Fruit fly (Drosophila melanogaster): Measurements from ENCODE around the gene CG6983.

The CG6983 gene

dm6 chr3L:8449202-8449799 lies at the start of gene CG6983:
CG6983 (minus strand) TSS chr3L:8449377.
- TF ChIP-seq ttk (optimal IDR thresholded peaks at IDR 0.05), result no peak

- TF ChIP-seq Myc (optimal IDR thresholded peaks at IDR 0.05) (no peak), ttk (optimal IDR thresholded peaks at IDR 0.05) (no peak), psq (optimal IDR thresholded peaks at IDR 0.05) (no peak), Sin3A (optimal IDR thresholded peaks at IDR 0.05) (no peak), insv (optimal IDR thresholded peaks at IDR 0.05) (no peak), h (optimal IDR thresholded peaks at IDR 0.05) (no peak)
These were observed 31.8 kb upstream of the CG6983 start for dm6 chr3L:8480944-8481343.

dm6 chr3L:8461229-8462004 lies 12.2 kb upstream of the CG6983 start:
- TF ChIP-seq psq (optimal IDR thresholded peaks at IDR 0.05) (no peak), h (optimal IDR thresholded peaks at IDR 0.05) (no peak), ttk (optimal IDR thresholded peaks at IDR 0.05) (no peak), Sin3A (optimal IDR thresholded peaks at IDR 0.05) (no peak), Myc (optimal IDR thresholded peaks at IDR 0.05) (no peak), insv (optimal IDR thresholded peaks at IDR 0.05) (no peak)

- no peak for TF ChIP-seq Myc (optimal IDR thresholded peaks at IDR 0.05)
- TF ChIP-seq psq (optimal IDR thresholded peaks at IDR 0.05), result no peak
- no peak for TF ChIP-seq ttk (optimal IDR thresholded peaks at IDR 0.05)
- no peak for TF ChIP-seq Sin3A (optimal IDR thresholded peaks at IDR 0.05)
- no peak for TF ChIP-seq insv (optimal IDR thresholded peaks at IDR 0.05)
- no peak for TF ChIP-seq h (optimal IDR thresholded peaks at IDR 0.05)
These were observed 11.1 kb upstream of the CG6983 start for dm6 chr3L:8460050-8460878.

DNA sequence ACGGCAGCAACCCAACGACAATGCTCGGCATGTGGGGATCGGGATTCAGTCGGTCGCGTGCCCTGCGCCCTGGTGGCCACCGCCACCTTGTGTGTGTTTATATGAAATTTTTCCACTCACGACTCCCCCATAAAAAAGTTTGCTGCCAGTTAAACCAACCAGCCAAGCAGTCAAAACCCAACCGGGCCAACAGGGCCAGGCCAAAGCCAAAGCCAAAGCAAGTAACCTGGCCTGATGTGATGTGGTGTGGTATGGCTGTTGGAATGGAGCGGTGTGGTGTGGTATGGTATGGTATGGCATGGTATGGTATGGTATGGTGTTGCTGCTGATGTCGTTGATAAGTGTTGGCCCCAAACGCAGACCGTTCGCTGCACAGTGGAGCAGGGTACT lies 10.4 kb upstream of the CG6983 start:
- TF ChIP-seq psq (optimal IDR thresholded peaks at IDR 0.05) (no peak), Sin3A (optimal IDR thresholded peaks at IDR 0.05) (no peak), insv (optimal IDR thresholded peaks at IDR 0.05) (no peak), Myc (optimal IDR thresholded peaks at IDR 0.05) (no peak), ttk (optimal IDR thresholded peaks at IDR 0.05) (no peak), h (optimal IDR thresholded peaks at IDR 0.05) (no peak)

DNA sequence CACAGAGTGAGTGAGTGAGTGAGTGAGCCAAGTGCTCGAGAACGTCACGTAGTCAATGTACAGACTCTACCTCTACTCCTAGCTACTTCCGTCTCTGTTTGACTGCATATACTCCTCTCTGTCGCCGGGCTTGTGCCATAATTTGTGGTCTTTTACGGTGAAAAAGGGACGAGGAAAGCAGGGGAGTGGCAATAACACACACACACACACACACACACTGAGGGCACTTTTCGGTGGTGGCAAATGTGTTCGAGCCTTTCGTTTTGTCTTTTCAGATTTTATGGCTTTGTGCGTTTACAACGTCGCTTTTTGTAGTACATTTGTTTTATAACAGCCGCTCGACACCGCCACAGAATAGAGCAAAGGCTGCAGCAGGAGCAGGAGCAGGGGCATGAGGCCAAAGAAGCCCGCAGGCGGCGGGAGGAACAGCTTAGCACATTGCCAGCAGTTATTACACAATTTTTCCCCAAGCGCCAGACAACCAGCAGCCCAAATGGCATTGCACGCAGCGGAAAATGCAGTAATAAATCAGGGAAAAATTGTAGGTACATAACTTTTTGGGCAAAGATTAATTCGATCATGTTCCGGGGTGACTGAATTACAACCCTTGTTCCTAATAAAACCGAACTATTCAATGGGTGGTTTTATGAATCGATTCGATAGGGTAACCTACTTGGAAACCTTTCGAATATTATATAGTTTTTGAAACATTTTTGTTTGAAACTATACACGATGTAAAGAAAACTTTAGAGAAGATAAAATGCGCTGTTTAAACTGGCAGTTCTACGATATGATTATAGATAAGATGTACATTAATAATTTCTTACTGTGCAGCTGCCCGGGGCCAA lies 9.8 kb upstream of the CG6983 start:
- TF ChIP-seq Sin3A (optimal IDR thresholded peaks at IDR 0.05) (no peak), h (optimal IDR thresholded peaks at IDR 0.05) (no peak), psq (optimal IDR thresholded peaks at IDR 0.05) (no peak), insv (optimal IDR thresholded peaks at IDR 0.05) (no peak), Myc (optimal IDR thresholded peaks at IDR 0.05) (no peak), ttk (optimal IDR thresholded peaks at IDR 0.05) (no peak)

dm6 chr3L:8457866-8458766 lies 8.9 kb upstream of the CG6983 start:
- TF ChIP-seq psq (optimal IDR thresholded peaks at IDR 0.05), result no peak
- no peak for TF ChIP-seq insv (optimal IDR thresholded peaks at IDR 0.05)

dm6 chr3L:8456472-8457049 lies 7.4 kb upstream of the CG6983 start:
- TF ChIP-seq psq (optimal IDR thresholded peaks at IDR 0.05), result no peak
- no peak for TF ChIP-seq ttk (optimal IDR thresholded peaks at IDR 0.05)
- no peak for TF ChIP-seq Myc (optimal IDR thresholded peaks at IDR 0.05)

- TF ChIP-seq Sin3A (optimal IDR thresholded peaks at IDR 0.05) (no peak), h (optimal IDR thresholded peaks at IDR 0.05) (no peak), Myc (optimal IDR thresholded peaks at IDR 0.05) (no peak), ttk (optimal IDR thresholded peaks at IDR 0.05) (no peak), psq (optimal IDR thresholded peaks at IDR 0.05) (no peak), insv (optimal IDR thresholded peaks at IDR 0.05) (no peak)
These were observed 6.1 kb upstream of the CG6983 start for dm6 chr3L:8455015-8455908.

Data from Kc167 (cell line).